Worm (Caenorhabditis elegans): ENCODE data around the gene srh-178.

DNA sequence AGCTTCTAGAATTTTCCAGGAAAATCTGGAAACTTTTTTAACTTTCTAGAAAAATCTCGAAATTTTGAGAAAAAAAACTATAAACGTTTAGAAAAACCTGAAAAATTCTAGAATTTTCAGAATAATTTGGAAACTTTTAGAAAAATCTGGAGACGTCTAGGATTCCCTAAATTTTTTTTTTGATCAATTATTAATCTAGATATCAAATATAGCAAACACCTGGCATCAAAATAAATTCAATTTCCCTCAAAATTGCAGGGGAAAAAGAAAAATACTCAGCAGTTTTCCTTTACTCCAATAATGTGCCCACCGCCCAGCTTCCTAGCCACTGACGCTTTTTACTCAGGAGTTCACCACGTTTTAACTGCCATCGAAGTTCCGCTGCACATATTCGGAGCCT is 5.9 kb downstream of the srh-178 start, which contains the start of gene srh-181:
- TF ChIP-seq lin-32 (GFP tag; optimal IDR thresholded peaks at IDR 0.05): no peak
- TF ChIP-seq pha-4 (tag; optimal IDR thresholded peaks at IDR 0.05): no peak
- TF ChIP-seq elt-1 (tag; optimal IDR thresholded peaks at IDR 0.05; ENCODE audit: borderline replicate concordance, insufficient read depth): no peak
- no peak for TF ChIP-seq nhr-76 (tag; optimal IDR thresholded peaks at IDR 0.05)
- no peak for TF ChIP-seq sem-2 (GFP tag; optimal IDR thresholded peaks at IDR 0.05)
- TF ChIP-seq nhr-12 (tag; optimal IDR thresholded peaks at IDR 0.05): no peak
- no peak for TF ChIP-seq snpc-4 (tag; optimal IDR thresholded peaks at IDR 0.05)
- no peak for TF ChIP-seq ham-2 (GFP tag; optimal IDR thresholded peaks at IDR 0.05)
- TF ChIP-seq elt-3 (tag; optimal IDR thresholded peaks at IDR 0.05): no peak
- TF ChIP-seq ztf-11 (tag; optimal IDR thresholded peaks at IDR 0.05): no peak
- TF ChIP-seq nhr-237 (tag; optimal IDR thresholded peaks at IDR 0.05): no peak
